Fruit fly (Drosophila melanogaster) whole organism, embryonic: Measurements from ENCODE around the gene CG7675.

ENCODE experiments used
- CG11723 ChIP-seq: fragments of 200-800 bp; sonication (Bioruptor generic); optimal IDR thresholded peaks from 2 replicates; lab custom pipeline; 2017; ENCODE audit warnings: missing biosample characterization, mild to moderate bottlenecking, missing genetic modification characterization
- CG14441 ChIP-seq: fragments of 200-800 bp; sonication (Bioruptor generic); IDR thresholded peaks from 2 replicates; pipeline ENCODE4 v1.3.6; 2022; ENCODE audit warnings: missing biosample characterization, missing genetic modification characterization
- CG17328 ChIP-seq: fragments of 200-800 bp; sonication (Bioruptor generic); IDR thresholded peaks from 2 replicates; pipeline ENCODE4 v1.3.6; 2022; ENCODE audit warnings: missing biosample characterization, missing genetic modification characterization
- CG18476 ChIP-seq: fragments of 200-800 bp; sonication (Bioruptor generic); optimal IDR thresholded peaks from 2 replicates; lab custom pipeline; 2016; ENCODE audit warnings: missing biosample characterization, mild to moderate bottlenecking, missing genetic modification characterization
- CG4282 ChIP-seq: fragments of 200-800 bp; sonication (Bioruptor generic); optimal IDR thresholded peaks from 2 replicates; lab custom pipeline; 2016; ENCODE audit warnings: missing biosample characterization, missing genetic modification characterization
- CG4360 ChIP-seq: fragments of 200-800 bp; sonication (Bioruptor generic); IDR thresholded peaks from 2 replicates; pipeline ENCODE4 v1.3.6; 2022; ENCODE audit warnings: missing biosample characterization, missing genetic modification characterization
- CG4424 ChIP-seq: fragments of 200-800 bp; sonication (Bioruptor generic); optimal IDR thresholded peaks from 3 replicates; lab custom pipeline; 2016; ENCODE audit warnings: missing biosample characterization, missing genetic modification characterization
- CG4617 ChIP-seq: fragments of 200-800 bp; sonication (Bioruptor generic); optimal IDR thresholded peaks from 3 replicates; lab custom pipeline; 2016; ENCODE audit warnings: missing biosample characterization, missing genetic modification characterization, borderline replicate concordance
- CG6272 ChIP-seq: fragments of 200-800 bp; sonication (Bioruptor generic); IDR thresholded peaks from 2 replicates; pipeline ENCODE4 v1.3.6; 2022; ENCODE audit warnings: missing biosample characterization, missing genetic modification characterization
- CG8089 ChIP-seq: fragments of 200-800 bp; sonication (Bioruptor generic); optimal IDR thresholded peaks from 3 replicates; lab custom pipeline; 2016; ENCODE audit warnings: missing biosample characterization, missing genetic modification characterization
- D ChIP-seq, 2 experiments: fragments of 200-800 bp in 1 of 2; fragments of >200 bp in 1 of 2; sonication (Bioruptor generic) in 1 of 2; optimal IDR thresholded peaks; 2 replicates in 1 of 2; 3 replicates in 1 of 2; lab custom pipeline; 2017; ENCODE audit warnings: mild to moderate bottlenecking in 1 of 2, missing biosample characterization in 1 of 2, missing genetic modification characterization in 1 of 2, missing genetic modification reagents in 1 of 2
- Dbx ChIP-seq: fragments of 200-800 bp; sonication (Bioruptor generic); IDR thresholded peaks from 3 replicates; pipeline ENCODE4 v1.3.6; 2022; ENCODE audit warnings: missing biosample characterization, missing genetic modification characterization
- Doc3 ChIP-seq: fragments of 200-800 bp; sonication (Bioruptor generic); IDR thresholded peaks from 3 replicates; pipeline ENCODE4 v1.3.6; 2022; ENCODE audit warnings: missing biosample characterization, missing genetic modification characterization; ENCODE audit not compliant: partially characterized antibody
- Drgx ChIP-seq: fragments of 200-800 bp; sonication (Bioruptor generic); IDR thresholded peaks from 2 replicates; pipeline ENCODE4 v1.3.6; 2022; ENCODE audit warnings: missing biosample characterization, missing genetic modification characterization
- E2f2 ChIP-seq: fragments of 200-800 bp; sonication (Bioruptor generic); IDR thresholded peaks from 2 replicates; pipeline ENCODE4 v1.3.6; 2022; ENCODE audit warnings: missing biosample characterization, missing genetic modification characterization
- Elba2 ChIP-seq: fragments of 200-800 bp; sonication (Bioruptor generic); optimal IDR thresholded peaks from 3 replicates; lab custom pipeline; 2016; ENCODE audit warnings: missing biosample characterization, missing genetic modification characterization
- Ets65A ChIP-seq: fragments of 200-800 bp; sonication (Bioruptor generic); peaks from one replicate; lab custom pipeline; 2016; ENCODE audit warnings: missing biosample characterization, missing genetic modification characterization
- Fer2 ChIP-seq: fragments of 200-800 bp; sonication (Bioruptor generic); optimal IDR thresholded peaks from 2 replicates; lab custom pipeline; 2018; ENCODE audit warnings: missing biosample characterization, mild to moderate bottlenecking, missing genetic modification characterization, moderate library complexity
- HmgD ChIP-seq: fragments of 200-800 bp; sonication (Bioruptor generic); optimal IDR thresholded peaks from 3 replicates; lab custom pipeline; 2016; ENCODE audit warnings: missing biosample characterization, missing genetic modification characterization
- Hr78 ChIP-seq, 2 experiments: fragments of 200-800 bp in 1 of 2; fragments of >200 bp in 1 of 2; sonication (Bioruptor generic) in 1 of 2; optimal IDR thresholded peaks; 2 replicates each; lab custom pipeline; 2017 to 2019; ENCODE audit warnings: missing biosample characterization in 2 of 2, missing genetic modification characterization in 2 of 2, mild to moderate bottlenecking in 1 of 2, moderate library complexity in 1 of 2
- Kr ChIP-seq: fragments of 200-800 bp; sonication (Bioruptor generic); optimal IDR thresholded peaks from 2 replicates; lab custom pipeline; 2017; ENCODE audit warnings: missing biosample characterization, mild to moderate bottlenecking, missing genetic modification characterization
- Lhr ChIP-seq: fragments of 200-800 bp; sonication (Bioruptor generic); optimal IDR thresholded peaks from 3 replicates; lab custom pipeline; 2017; ENCODE audit warnings: mild to moderate bottlenecking, missing biosample characterization, missing genetic modification reagents, missing genetic modification characterization
- MBD-R2 ChIP-seq: fragments of 200-800 bp; sonication (Bioruptor generic); IDR thresholded peaks from 2 replicates; pipeline ENCODE4 v1.3.6; 2022; ENCODE audit warnings: missing biosample characterization, missing genetic modification characterization
- MESR4 ChIP-seq: fragments of 200-800 bp; sonication (Bioruptor generic); optimal IDR thresholded peaks from 2 replicates; lab custom pipeline; 2018; ENCODE audit warnings: missing biosample characterization, mild to moderate bottlenecking, missing genetic modification characterization, moderate library complexity
- Nf-YA ChIP-seq: fragments of 200-800 bp; sonication (Bioruptor generic); IDR thresholded peaks from 2 replicates; pipeline ENCODE4 v1.3.6; 2022; ENCODE audit warnings: missing biosample characterization, missing genetic modification characterization
- Nf-YB ChIP-seq: fragments of 200-800 bp; sonication (Bioruptor generic); optimal IDR thresholded peaks from 3 replicates; lab custom pipeline; 2019; ENCODE audit warnings: missing biosample characterization, mild to moderate bottlenecking, missing genetic modification characterization, moderate library complexity
- Nf-YC ChIP-seq: fragments of 200-800 bp; optimal IDR thresholded peaks from 3 replicates; lab custom pipeline; 2019; ENCODE audit warnings: missing biosample characterization, mild to moderate bottlenecking, missing genetic modification characterization, moderate library complexity
- Sry-β ChIP-seq: fragments of 200-800 bp; sonication (Bioruptor generic); optimal IDR thresholded peaks from 2 replicates; lab custom pipeline; 2018; ENCODE audit warnings: missing biosample characterization, mild to moderate bottlenecking, missing genetic modification characterization, moderate library complexity
- caup ChIP-seq: fragments of 200-800 bp; sonication (Bioruptor generic); optimal IDR thresholded peaks from 3 replicates; lab custom pipeline; 2017; ENCODE audit warnings: missing biosample characterization, mild to moderate bottlenecking, missing genetic modification characterization, moderate library complexity; ENCODE audit not compliant: severe bottlenecking
- crc ChIP-seq: fragments of 200-800 bp; sonication (Bioruptor generic); optimal IDR thresholded peaks from 2 replicates; lab custom pipeline; 2016; ENCODE audit warnings: missing biosample characterization, missing genetic modification characterization
- crol ChIP-seq: fragments of 200-800 bp; sonication (Bioruptor generic); IDR thresholded peaks from 2 replicates; pipeline ENCODE4 v1.3.6; 2022; ENCODE audit warnings: missing biosample characterization, missing genetic modification characterization
- dpn ChIP-seq, 2 experiments: fragments of 200-800 bp; sonication (Bioruptor generic); optimal IDR thresholded peaks; 3 replicates each; lab custom pipeline; 2016; ENCODE audit warnings: missing biosample characterization in 2 of 2, missing genetic modification characterization in 2 of 2
- ewg ChIP-seq: fragments of 200-800 bp; sonication (Bioruptor generic); optimal IDR thresholded peaks from 3 replicates; lab custom pipeline; 2017; ENCODE audit warnings: mild to moderate bottlenecking, missing biosample characterization, missing genetic modification reagents, missing genetic modification characterization
- exex ChIP-seq: fragments of 200-800 bp; sonication (Bioruptor generic); optimal IDR thresholded peaks from 4 replicates; lab custom pipeline; 2018; ENCODE audit warnings: missing biosample characterization, mild to moderate bottlenecking, missing genetic modification characterization, moderate library complexity
- eyg ChIP-seq: fragments of 200-800 bp; sonication (Bioruptor generic); optimal IDR thresholded peaks from 3 replicates; lab custom pipeline; 2016; ENCODE audit warnings: missing biosample characterization, missing genetic modification characterization
- insv ChIP-seq, 2 experiments: fragments of 200-800 bp; sonication (Bioruptor generic); optimal IDR thresholded peaks; 3 replicates each; lab custom pipeline; 2016 to 2018; ENCODE audit warnings: missing biosample characterization in 2 of 2, missing genetic modification characterization in 2 of 2
- ken ChIP-seq: fragments of 200-800 bp; sonication (Bioruptor generic); IDR thresholded peaks from 3 replicates; pipeline ENCODE4 v1.3.6; 2022; ENCODE audit warnings: missing biosample characterization, missing genetic modification characterization
- lov ChIP-seq, 2 experiments: fragments of 200-800 bp in 1 of 2; fragments of >200 bp in 1 of 2; sonication (Bioruptor generic) in 1 of 2; IDR thresholded peaks in 1 of 2; optimal IDR thresholded peaks in 1 of 2; 2 replicates in 1 of 2; 3 replicates in 1 of 2; pipeline versions ENCODE4 v1.3.6 to Lab custom; 2017 to 2022; ENCODE audit warnings: missing biosample characterization in 1 of 2, missing genetic modification characterization in 1 of 2
- oc ChIP-seq: fragments of 200-800 bp; sonication (Bioruptor generic); optimal IDR thresholded peaks from 2 replicates; lab custom pipeline; 2018; ENCODE audit warnings: missing biosample characterization, mild to moderate bottlenecking, missing genetic modification characterization, moderate library complexity
- row ChIP-seq: fragments of 200-800 bp; sonication (Bioruptor generic); IDR thresholded peaks from 3 replicates; pipeline ENCODE4 v1.3.6; 2022; ENCODE audit warnings: missing biosample characterization, missing genetic modification characterization
- salm ChIP-seq: fragments of 200-800 bp; sonication (Bioruptor generic); optimal IDR thresholded peaks from 2 replicates; lab custom pipeline; 2018; ENCODE audit warnings: missing biosample characterization, mild to moderate bottlenecking, missing genetic modification characterization
- seq ChIP-seq: fragments of 200-800 bp; sonication (Bioruptor generic); IDR thresholded peaks from 2 replicates; pipeline ENCODE4 v1.3.6; 2022; ENCODE audit warnings: missing biosample characterization, missing genetic modification characterization
- slbo ChIP-seq: fragments of 200-800 bp; sonication (Bioruptor generic); IDR thresholded peaks from 2 replicates; pipeline ENCODE4 v1.3.6; 2022; ENCODE audit warnings: missing biosample characterization, missing genetic modification characterization
- sr ChIP-seq: fragments of 200-800 bp; sonication (Bioruptor generic); IDR thresholded peaks from 3 replicates; pipeline ENCODE4 v1.3.6; 2022; ENCODE audit warnings: missing biosample characterization, missing genetic modification characterization
- twi ChIP-seq: fragments of 200-800 bp; optimal IDR thresholded peaks from 2 replicates; lab custom pipeline; 2019; ENCODE audit warnings: missing biosample characterization, mild to moderate bottlenecking, missing genetic modification characterization, moderate library complexity
- vvl ChIP-seq: fragments of 200-800 bp; sonication (Bioruptor generic); IDR thresholded peaks from 2 replicates; pipeline ENCODE4 v1.3.6; 2022; ENCODE audit warnings: missing biosample characterization, missing genetic modification characterization
- zfh1 ChIP-seq: fragments of 200-800 bp; sonication (Bioruptor generic); IDR thresholded peaks from 3 replicates; pipeline ENCODE4 v1.3.6; 2022; ENCODE audit warnings: missing biosample characterization, missing genetic modification characterization

Gene CG7675

DNA sequence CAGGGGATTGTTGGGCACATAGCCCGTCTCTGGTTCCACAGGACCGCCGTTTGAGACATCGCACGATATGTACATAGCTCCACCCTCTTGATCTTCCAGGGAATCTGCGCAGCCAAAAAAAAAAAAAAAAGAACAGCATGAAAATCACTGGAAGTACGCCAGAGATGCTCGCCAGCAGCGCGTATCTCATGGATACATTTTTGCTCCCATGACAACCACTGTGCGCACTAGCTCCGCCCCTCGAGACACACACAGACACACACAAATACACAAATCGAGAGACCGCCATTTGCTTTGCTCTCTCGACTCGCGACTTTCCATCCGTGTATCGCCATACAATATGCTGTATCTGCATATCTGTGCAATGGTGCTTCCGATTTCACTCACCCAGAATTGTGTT lies 9.6 kb downstream of the CG7675 start (continued):
- TF ChIP-seq Nf-YC (peak; percentile 84), Drgx (GFP tag; lab: Robert Waterston, UW) (peak; percentile 62), CG4424 (GFP tag; lab: Kevin White, UChicago) (no peak), Nf-YB (GFP tag; lab: Kevin White, UChicago) (peak; percentile 78), lov (optimal IDR thresholded peaks at IDR 0.05; lab: Kevin White, UChicago) (no peak), lov (GFP tag; IDR thresholded peaks at IDR 0.05; lab: Robert Waterston, UW) (0 out of 3 replicates have a peak, but pooled peaks have one; percentile 24), Doc3 (GFP tag; lab: Robert Waterston, UW) (no peak), CG6272 (no peak), vvl (GFP tag; lab: Robert Waterston, UW) (peak; percentile 54), crc (GFP tag; lab: Kevin White, UChicago) (no peak), zfh1 (GFP tag; lab: Robert Waterston, UW) (0 out of 3 replicates have a peak, but pooled peaks have one; percentile 49), Ets65A (GFP tag; lab: Kevin White, UChicago) (peak; percentile 95), slbo (GFP tag; lab: Robert Waterston, UW) (peak; percentile 34; the same call in 1 of the 2 replicates), ken (GFP tag; lab: Robert Waterston, UW) (peak; percentile 55; the same call in 1 of the 3 replicates), insv (GFP tag; optimal IDR thresholded peaks at IDR 0.05; lab: Kevin White, UChicago) (no peak), row (GFP tag; lab: Robert Waterston, UW) (peak; percentile 72), dpn (GFP tag; optimal IDR thresholded peaks at IDR 0.05; lab: Kevin White, UChicago) (peak in 1 of 2 experiments; percentile 23), ewg (peak; percentile 7), CG14441 (GFP tag; lab: Robert Waterston, UW) (0 out of 2 replicates have a peak, but pooled peaks have one; percentile 21), Elba2 (GFP tag; lab: Kevin White, UChicago) (no peak)
- TF ChIP-seq, all 482 proteins: peak for 41

DNA sequence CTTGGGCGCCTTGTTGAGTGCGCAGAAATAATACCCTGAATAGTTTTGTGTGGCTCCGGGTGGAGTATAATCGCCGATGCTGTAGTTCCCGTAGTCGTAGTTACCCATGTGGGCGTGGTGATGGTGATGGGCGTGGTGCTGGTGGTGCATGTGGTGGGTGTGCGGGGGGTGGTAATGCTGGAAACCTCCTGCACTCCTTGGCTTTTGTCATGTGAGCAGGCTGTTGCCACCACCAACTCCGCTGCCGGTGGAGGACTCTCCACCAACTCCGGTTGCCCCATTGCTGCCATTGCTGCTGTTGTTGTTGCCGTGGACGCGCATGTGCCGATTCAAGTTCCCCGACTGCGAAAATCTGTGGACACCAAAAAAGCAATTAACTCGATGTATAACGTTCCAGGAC lies 12.4 kb downstream of the CG7675 start:
- TF ChIP-seq crol (GFP tag; lab: Robert Waterston, UW), result 0 out of 2 replicates have a peak, but pooled peaks have one; percentile 49
- TF ChIP-seq twi (tag; lab: Kevin White, UChicago), result no peak
- no peak for TF ChIP-seq sr
- TF ChIP-seq seq, result peak; percentile 40; the same call in 1 of the 2 replicates
- TF ChIP-seq Nf-YC, result peak; percentile 76
- 0 out of 2 replicates have a peak, but pooled peaks have one; percentile 40 for TF ChIP-seq CG4360 (GFP tag; lab: Robert Waterston, UW)
- no peak for TF ChIP-seq CG4282 (GFP tag; lab: Kevin White, UChicago)
- TF ChIP-seq ewg, result peak; percentile 67
- peak; percentile 52 for TF ChIP-seq Nf-YB (GFP tag; lab: Kevin White, UChicago)

dm6 chr3R:18366644-18366985 lies 14.4 kb downstream of the CG7675 start:
- TF ChIP-seq eyg (GFP tag; lab: Kevin White, UChicago), result no peak
- no peak for TF ChIP-seq caup
- TF ChIP-seq Kr (GFP tag; lab: Kevin White, UChicago), result no peak
- peak; percentile 38 for TF ChIP-seq MESR4
- TF ChIP-seq MBD-R2, result peak; percentile 81
- TF ChIP-seq CG4617, result peak; percentile 23
- TF ChIP-seq HmgD (GFP tag; lab: Kevin White, UChicago), result peak; percentile 35
- TF ChIP-seq Sry-β (GFP tag; lab: Kevin White, UChicago), result no peak
- no peak for TF ChIP-seq E2f2 (GFP tag; lab: Robert Waterston, UW)
- no peak for TF ChIP-seq CG18476 (GFP tag; lab: Kevin White, UChicago)
- no peak for TF ChIP-seq Nf-YA (GFP tag; lab: Robert Waterston, UW)
- TF ChIP-seq CG8089, result no peak
- TF ChIP-seq Dbx (GFP tag; lab: Robert Waterston, UW), result no peak
- 0 out of 2 replicates have a peak, but pooled peaks have one; percentile 3 for TF ChIP-seq CG17328 (GFP tag; lab: Robert Waterston, UW)
- TF ChIP-seq CG11723, result no peak
- TF ChIP-seq salm (tag; lab: Kevin White, UChicago), result no peak
- TF ChIP-seq Fer2, result no peak
- peak; percentile 55 for TF ChIP-seq D (optimal IDR thresholded peaks at IDR 0.05; lab: Kevin White, UChicago)
- no peak for TF ChIP-seq D (GFP tag; optimal IDR thresholded peaks at IDR 0.05; lab: Kevin White, UChicago)
- no peak for TF ChIP-seq oc (tag; lab: Kevin White, UChicago)
- TF ChIP-seq Hr78 (GFP tag; optimal IDR thresholded peaks at IDR 0.05; lab: Kevin White, UChicago), result no peak
- no peak for TF ChIP-seq sr
- TF ChIP-seq Lhr (GFP tag; lab: Kevin White, UChicago), result no peak
- no peak for TF ChIP-seq exex (tag; lab: Kevin White, UChicago)
